Fruit fly (Drosophila melanogaster) whole organism, embryonic: ENCODE data around the gene CG45002.

ENCODE experiments used
- Bteb2 ChIP-seq: fragments of 200-800 bp; sonication (Bioruptor generic); optimal IDR thresholded peaks from 2 replicates; lab custom pipeline; 2016; ENCODE audit warnings: missing biosample characterization, missing genetic modification characterization
- CG10366 ChIP-seq: fragments of 200-800 bp; sonication (Bioruptor generic); IDR thresholded peaks from 2 replicates; pipeline ENCODE4 v1.3.6; 2022; ENCODE audit warnings: missing biosample characterization, missing genetic modification characterization
- CG10431 ChIP-seq: fragments of 200-800 bp; sonication (Bioruptor generic); optimal IDR thresholded peaks from 3 replicates; lab custom pipeline; 2018; ENCODE audit warnings: missing biosample characterization, mild to moderate bottlenecking, missing genetic modification characterization
- CG12299 ChIP-seq: fragments of 200-800 bp; sonication (Bioruptor generic); optimal IDR thresholded peaks from 2 replicates; lab custom pipeline; 2018; ENCODE audit warnings: missing biosample characterization, mild to moderate bottlenecking, missing genetic modification characterization
- CG13424 ChIP-seq: fragments of 200-800 bp; sonication (Bioruptor generic); optimal IDR thresholded peaks from 2 replicates; lab custom pipeline; 2019; ENCODE audit warnings: missing biosample characterization, mild to moderate bottlenecking, missing genetic modification characterization, moderate library complexity
- CG14441 ChIP-seq: fragments of 200-800 bp; sonication (Bioruptor generic); IDR thresholded peaks from 2 replicates; pipeline ENCODE4 v1.3.6; 2022; ENCODE audit warnings: missing biosample characterization, missing genetic modification characterization
- CG16779 ChIP-seq: fragments of 200-800 bp; sonication (Bioruptor generic); IDR thresholded peaks from 2 replicates; pipeline ENCODE4 v1.3.6; 2022; ENCODE audit warnings: missing biosample characterization, missing genetic modification characterization
- CG17361 ChIP-seq: fragments of 200-800 bp; sonication (Bioruptor generic); IDR thresholded peaks from 3 replicates; pipeline ENCODE4 v1.3.6; 2022; ENCODE audit warnings: missing biosample characterization, missing genetic modification characterization
- CG17385 ChIP-seq: fragments of 200-800 bp; sonication (Bioruptor generic); optimal IDR thresholded peaks from 3 replicates; lab custom pipeline; 2018; ENCODE audit warnings: missing biosample characterization, mild to moderate bottlenecking, missing genetic modification characterization
- CG18262 ChIP-seq: fragments of 200-800 bp; optimal IDR thresholded peaks from 3 replicates; lab custom pipeline; 2019; ENCODE audit warnings: missing biosample characterization, mild to moderate bottlenecking, missing genetic modification characterization, moderate library complexity
- CG18619 ChIP-seq: fragments of 200-800 bp; sonication (Bioruptor generic); optimal IDR thresholded peaks from 3 replicates; lab custom pipeline; 2017; ENCODE audit warnings: missing biosample characterization, mild to moderate bottlenecking, missing genetic modification characterization
- CG2875 ChIP-seq: fragments of 200-800 bp; sonication (Bioruptor generic); optimal IDR thresholded peaks from 2 replicates; lab custom pipeline; 2017; ENCODE audit warnings: missing biosample characterization, mild to moderate bottlenecking, missing genetic modification characterization, missing genetic modification reagents
- CG42726 ChIP-seq: fragments of 200-800 bp; sonication (Bioruptor generic); IDR thresholded peaks from 2 replicates; pipeline ENCODE4 v1.3.6; 2022; ENCODE audit warnings: missing biosample characterization, missing genetic modification characterization; ENCODE audit not compliant: partially characterized antibody
- CG4282 ChIP-seq: fragments of 200-800 bp; sonication (Bioruptor generic); optimal IDR thresholded peaks from 2 replicates; lab custom pipeline; 2016; ENCODE audit warnings: missing biosample characterization, missing genetic modification characterization
- CG4707 ChIP-seq: fragments of 200-800 bp; sonication (Bioruptor generic); optimal IDR thresholded peaks from 2 replicates; lab custom pipeline; 2018; ENCODE audit warnings: missing biosample characterization, mild to moderate bottlenecking, missing genetic modification characterization, moderate library complexity
- CG5180 ChIP-seq: fragments of 200-800 bp; sonication (Bioruptor generic); optimal IDR thresholded peaks from 3 replicates; lab custom pipeline; 2017; ENCODE audit warnings: missing biosample characterization, missing genetic modification characterization, mild to moderate bottlenecking, moderate library complexity, missing genetic modification reagents
- CG5245 ChIP-seq: fragments of 200-800 bp; sonication (Bioruptor generic); optimal IDR thresholded peaks from 3 replicates; lab custom pipeline; 2016; ENCODE audit warnings: missing biosample characterization, missing genetic modification characterization
- CG7745 ChIP-seq: fragments of 200-800 bp; sonication (Bioruptor generic); optimal IDR thresholded peaks from 2 replicates; lab custom pipeline; 2018; ENCODE audit warnings: missing biosample characterization, mild to moderate bottlenecking, missing genetic modification characterization, moderate library complexity
- CG8924 ChIP-seq: fragments of 200-800 bp; optimal IDR thresholded peaks from 3 replicates; lab custom pipeline; 2019; ENCODE audit warnings: missing biosample characterization, mild to moderate bottlenecking, missing genetic modification characterization, moderate library complexity
- Camta ChIP-seq: fragments of 200-800 bp; sonication (Bioruptor generic); optimal IDR thresholded peaks from 2 replicates; lab custom pipeline; 2016; ENCODE audit warnings: missing biosample characterization, missing genetic modification characterization
- Chrac-16 ChIP-seq: fragments of 200-800 bp; sonication (Bioruptor generic); optimal IDR thresholded peaks from 3 replicates; lab custom pipeline; 2016; ENCODE audit warnings: missing biosample characterization, missing genetic modification characterization
- D ChIP-seq, 2 experiments: fragments of 200-800 bp in 1 of 2; fragments of >200 bp in 1 of 2; sonication (Bioruptor generic) in 1 of 2; optimal IDR thresholded peaks; 2 replicates in 1 of 2; 3 replicates in 1 of 2; lab custom pipeline; 2017; ENCODE audit warnings: mild to moderate bottlenecking in 1 of 2, missing biosample characterization in 1 of 2, missing genetic modification characterization in 1 of 2, missing genetic modification reagents in 1 of 2
- Dfd ChIP-seq, 2 experiments: fragments of >200 bp; optimal IDR thresholded peaks; 2 replicates each; lab custom pipeline; 2017; ENCODE audit warnings: missing biosample characterization in 2 of 2, missing genetic modification characterization in 2 of 2
- Drgx ChIP-seq: fragments of 200-800 bp; sonication (Bioruptor generic); IDR thresholded peaks from 2 replicates; pipeline ENCODE4 v1.3.6; 2022; ENCODE audit warnings: missing biosample characterization, missing genetic modification characterization
- E2f1 ChIP-seq: fragments of 200-800 bp; sonication (Bioruptor generic); IDR thresholded peaks from 2 replicates; pipeline ENCODE4 v1.3.6; 2022; ENCODE audit warnings: missing biosample characterization, missing genetic modification characterization
- E2f2 ChIP-seq: fragments of 200-800 bp; sonication (Bioruptor generic); IDR thresholded peaks from 2 replicates; pipeline ENCODE4 v1.3.6; 2022; ENCODE audit warnings: missing biosample characterization, missing genetic modification characterization
- Fer3 ChIP-seq: fragments of 200-800 bp; sonication (Bioruptor generic); optimal IDR thresholded peaks from 2 replicates; lab custom pipeline; 2018; ENCODE audit warnings: missing biosample characterization, mild to moderate bottlenecking, missing genetic modification characterization, moderate library complexity
- Hsf ChIP-seq: fragments of 200-800 bp; sonication (Bioruptor generic); optimal IDR thresholded peaks from 3 replicates; lab custom pipeline; 2016; ENCODE audit warnings: missing biosample characterization, missing genetic modification characterization
- Lhr ChIP-seq: fragments of 200-800 bp; sonication (Bioruptor generic); optimal IDR thresholded peaks from 3 replicates; lab custom pipeline; 2017; ENCODE audit warnings: mild to moderate bottlenecking, missing biosample characterization, missing genetic modification reagents, missing genetic modification characterization
- Lim3 ChIP-seq: fragments of 200-800 bp; sonication (Bioruptor generic); IDR thresholded peaks from 2 replicates; pipeline ENCODE4 v1.3.6; 2022; ENCODE audit warnings: missing biosample characterization, missing genetic modification characterization
- Mad ChIP-seq: fragments of 200-800 bp; sonication (Bioruptor generic); optimal IDR thresholded peaks from 2 replicates; lab custom pipeline; 2016; ENCODE audit warnings: missing biosample characterization, missing genetic modification characterization
- Sin3A ChIP-seq: fragments of >200 bp; optimal IDR thresholded peaks from 2 replicates; lab custom pipeline; 2018
- Sox102F ChIP-seq: fragments of 200-800 bp; sonication (Bioruptor generic); optimal IDR thresholded peaks from 2 replicates; lab custom pipeline; 2018; ENCODE audit warnings: missing biosample characterization, mild to moderate bottlenecking, missing genetic modification characterization, moderate library complexity
- Trl ChIP-seq, 3 experiments: fragments of >200 bp in 2 of 3; fragments of 200-800 bp in 1 of 3; sonication (Bioruptor generic) in 1 of 3; optimal IDR thresholded peaks; 2 replicates in 1 of 3; 3 replicates in 2 of 3; lab custom pipeline; 2016 to 2017; ENCODE audit warnings: missing biosample characterization in 1 of 3, missing genetic modification characterization in 1 of 3
- ato ChIP-seq: fragments of 200-800 bp; sonication (Bioruptor generic); IDR thresholded peaks from 2 replicates; pipeline ENCODE4 v1.3.6; 2022; ENCODE audit warnings: missing biosample characterization, missing genetic modification characterization; ENCODE audit not compliant: partially characterized antibody
- br ChIP-seq: fragments of >200 bp; optimal IDR thresholded peaks from 2 replicates; lab custom pipeline; 2017
- ci ChIP-seq: fragments of 200-800 bp; sonication (Bioruptor generic); IDR thresholded peaks from 3 replicates; pipeline ENCODE4 v1.3.6; 2022; ENCODE audit warnings: missing biosample characterization, missing genetic modification characterization
- crc ChIP-seq: fragments of 200-800 bp; sonication (Bioruptor generic); optimal IDR thresholded peaks from 2 replicates; lab custom pipeline; 2016; ENCODE audit warnings: missing biosample characterization, missing genetic modification characterization
- danr ChIP-seq: fragments of 200-800 bp; sonication (Bioruptor generic); IDR thresholded peaks from 2 replicates; pipeline ENCODE4 v1.3.6; 2022; ENCODE audit warnings: missing biosample characterization, missing genetic modification characterization
- en ChIP-seq: fragments of 200-800 bp; sonication (Bioruptor generic); optimal IDR thresholded peaks from 2 replicates; lab custom pipeline; 2016; ENCODE audit warnings: missing biosample characterization, missing genetic modification characterization
- ftz-f1 ChIP-seq: fragments of 200-800 bp; sonication (Bioruptor generic); optimal IDR thresholded peaks from 2 replicates; lab custom pipeline; 2016; ENCODE audit warnings: missing biosample characterization, missing genetic modification characterization
- gcm2 ChIP-seq: fragments of 200-800 bp; sonication (Bioruptor generic); optimal IDR thresholded peaks from 2 replicates; lab custom pipeline; 2016; ENCODE audit warnings: missing biosample characterization, missing genetic modification characterization
- gro ChIP-seq: fragments of 200-800 bp; sonication (Bioruptor generic); optimal IDR thresholded peaks from 2 replicates; lab custom pipeline; 2016; ENCODE audit warnings: missing biosample characterization, missing genetic modification characterization
- hkb ChIP-seq, 2 experiments: fragments of 200-800 bp in 1 of 2; fragments of >200 bp in 1 of 2; sonication (Bioruptor generic) in 1 of 2; IDR thresholded peaks in 1 of 2; optimal IDR thresholded peaks in 1 of 2; 2 replicates each; pipeline versions ENCODE4 v1.3.6 to Lab custom; 2017 to 2022; ENCODE audit warnings: missing biosample characterization in 1 of 2, missing genetic modification characterization in 1 of 2
- jigr1 ChIP-seq: fragments of 200-800 bp; sonication (Bioruptor generic); IDR thresholded peaks from 3 replicates; pipeline ENCODE4 v1.3.6; 2022; ENCODE audit warnings: missing biosample characterization, missing genetic modification characterization
- lola ChIP-seq, 3 experiments: fragments of >200 bp in 2 of 3; fragments of 200-800 bp in 1 of 3; sonication (Bioruptor generic) in 1 of 3; optimal IDR thresholded peaks; 2 replicates each; lab custom pipeline; 2017 to 2019; ENCODE audit warnings: missing biosample characterization in 3 of 3, missing genetic modification characterization in 3 of 3, mild to moderate bottlenecking in 1 of 3, moderate library complexity in 1 of 3
- onecut ChIP-seq: fragments of 200-800 bp; sonication (Bioruptor generic); IDR thresholded peaks from 2 replicates; pipeline ENCODE4 v1.3.6; 2022; ENCODE audit warnings: missing biosample characterization, missing genetic modification characterization
- sima ChIP-seq: fragments of 200-800 bp; sonication (Bioruptor generic); optimal IDR thresholded peaks from 2 replicates; lab custom pipeline; 2016; ENCODE audit warnings: missing biosample characterization, missing genetic modification characterization
- trh ChIP-seq: fragments of 200-800 bp; sonication (Bioruptor generic); optimal IDR thresholded peaks from 2 replicates; lab custom pipeline; 2016; ENCODE audit warnings: missing biosample characterization, missing genetic modification characterization
- tup ChIP-seq: fragments of 200-800 bp; sonication (Bioruptor generic); optimal IDR thresholded peaks from 2 replicates; lab custom pipeline; 2016; ENCODE audit warnings: missing biosample characterization, mild to moderate bottlenecking, missing genetic modification characterization, moderate library complexity
- tx ChIP-seq: fragments of 200-800 bp; sonication (Bioruptor generic); optimal IDR thresholded peaks from 2 replicates; lab custom pipeline; 2016; ENCODE audit warnings: missing biosample characterization, missing genetic modification characterization

The CG45002 gene

dm6 chrX:16967415-16967814, 99.1 kb downstream of the CG45002 start (continued):
- no peak for TF ChIP-seq Dfd (GFP tag; optimal IDR thresholded peaks at IDR 0.05; lab: Kevin White, UChicago)
- TF ChIP-seq CG12299: no peak
- peak; percentile 34 for TF ChIP-seq Chrac-16
- TF ChIP-seq ftz-f1 (GFP tag; lab: Kevin White, UChicago): no peak
- peak; percentile 38 for TF ChIP-seq Hsf (GFP tag; lab: Kevin White, UChicago)
- TF ChIP-seq crc (GFP tag; lab: Kevin White, UChicago): no peak
- TF ChIP-seq ci (GFP tag; lab: Robert Waterston, UW): peak; percentile 85
- no peak for TF ChIP-seq D (optimal IDR thresholded peaks at IDR 0.05; lab: Kevin White, UChicago)
- TF ChIP-seq D (GFP tag; optimal IDR thresholded peaks at IDR 0.05; lab: Kevin White, UChicago): peak; percentile 54
- peak in 1 of 3 experiments; percentile 19 for TF ChIP-seq lola (GFP tag; optimal IDR thresholded peaks at IDR 0.05; lab: Kevin White, UChicago)
- peak; percentile 38 for TF ChIP-seq CG2875 (GFP tag; lab: Kevin White, UChicago)
- TF ChIP-seq E2f1 (GFP tag; lab: Robert Waterston, UW): no peak
- no peak for TF ChIP-seq Bteb2
- TF ChIP-seq E2f2 (GFP tag; lab: Robert Waterston, UW): no peak
- TF ChIP-seq hkb (optimal IDR thresholded peaks at IDR 0.05; lab: Kevin White, UChicago): no peak
- no peak for TF ChIP-seq hkb (GFP tag; IDR thresholded peaks at IDR 0.05; lab: Robert Waterston, UW)
- TF ChIP-seq trh (GFP tag; lab: Kevin White, UChicago): no peak
- TF ChIP-seq danr (GFP tag; lab: Robert Waterston, UW): no peak
- TF ChIP-seq br (lab: Kevin White, UChicago): no peak
- peak; percentile 58 for TF ChIP-seq CG10431 (GFP tag; lab: Kevin White, UChicago)
- TF ChIP-seq CG4707 (GFP tag; lab: Kevin White, UChicago): peak; percentile 18
- peak; percentile 7 for TF ChIP-seq CG17385 (GFP tag; lab: Kevin White, UChicago)
- TF ChIP-seq tup (GFP tag; lab: Kevin White, UChicago): no peak
- peak; percentile 46 for TF ChIP-seq CG5245 (GFP tag; lab: Kevin White, UChicago)
- TF ChIP-seq CG13424 (tag; lab: Kevin White, UChicago): peak; percentile 19
- TF ChIP-seq CG16779 (GFP tag; lab: Robert Waterston, UW): no peak
- TF ChIP-seq CG14441 (GFP tag; lab: Robert Waterston, UW): no peak
- peak in 1 of 2 experiments; percentile 16 for TF ChIP-seq Trl (optimal IDR thresholded peaks at IDR 0.05; lab: Kevin White, UChicago)
- peak; percentile 47 for TF ChIP-seq Trl (GFP tag; optimal IDR thresholded peaks at IDR 0.05; lab: Kevin White, UChicago)
- no peak for TF ChIP-seq gro
- TF ChIP-seq CG7745: no peak
- TF ChIP-seq jigr1 (GFP tag; lab: Robert Waterston, UW): no peak
- peak; percentile 20; the same call in 1 of the 2 replicates for TF ChIP-seq Drgx (GFP tag; lab: Robert Waterston, UW)
- no peak for TF ChIP-seq CG10366 (GFP tag; lab: Robert Waterston, UW)
- no peak for TF ChIP-seq Lim3 (GFP tag; lab: Robert Waterston, UW)
- TF ChIP-seq Mad (GFP tag; lab: Kevin White, UChicago): peak; percentile 13
- no peak for TF ChIP-seq ato (GFP tag; lab: Robert Waterston, UW)
- TF ChIP-seq Sin3A (lab: Kevin White, UChicago): no peak
- TF ChIP-seq CG18619 (GFP tag; lab: Kevin White, UChicago): no peak
- TF ChIP-seq Fer3 (tag; lab: Kevin White, UChicago): no peak
- peak; percentile 45; the same call in 1 of the 2 replicates for TF ChIP-seq CG42726 (GFP tag; lab: Robert Waterston, UW)
- no peak for TF ChIP-seq gcm2 (GFP tag; lab: Kevin White, UChicago)
- no peak for TF ChIP-seq sima
- TF ChIP-seq Sox102F (GFP tag; lab: Kevin White, UChicago): no peak
- peak; percentile 79 for TF ChIP-seq onecut (GFP tag; lab: Robert Waterston, UW)
- no peak for TF ChIP-seq CG4282 (GFP tag; lab: Kevin White, UChicago)
- no peak for TF ChIP-seq CG17361 (GFP tag; lab: Robert Waterston, UW)
- peak; percentile 22 for TF ChIP-seq CG5180
- peak; percentile 47 for TF ChIP-seq Lhr (GFP tag; lab: Kevin White, UChicago)
- no peak for TF ChIP-seq en
- TF ChIP-seq CG18262 (tag; lab: Kevin White, UChicago): peak; percentile 50
- TF ChIP-seq Camta (GFP tag; lab: Kevin White, UChicago): no peak
- TF ChIP-seq CG8924 (tag; lab: Kevin White, UChicago): peak; percentile 18
- TF ChIP-seq tx (GFP tag; lab: Kevin White, UChicago): no peak
